Worm (Caenorhabditis elegans) whole organism, young adult: ENCODE data around the gene rps-30.

Source experiments
- B0336.3 ChIP-seq: fragments of 200-800 bp; sonication (Bioruptor generic); IDR thresholded peaks from 2 replicates; pipeline ENCODE4 v1.3.6; 2022; ENCODE audit warnings: missing genetic modification characterization, missing compliant biosample characterization
- C17E4.6 ChIP-seq: fragments of 200-800 bp; sonication (Bioruptor generic); IDR thresholded peaks from 2 replicates; pipeline ENCODE4 v1.3.6; 2022; ENCODE audit warnings: missing genetic modification reagents, missing genetic modification characterization, missing compliant biosample characterization
- F10E7.11 ChIP-seq: sonication (generic microtip); optimal IDR thresholded peaks from 2 replicates; lab custom pipeline; 2017; ENCODE audit warnings: mild to moderate bottlenecking, missing genetic modification characterization, moderate library complexity, missing compliant biosample characterization
- F33H1.4 ChIP-seq: fragments of 200-800 bp; sonication (Bioruptor generic); IDR thresholded peaks from 2 replicates; pipeline ENCODE4 v1.3.6; 2022; ENCODE audit warnings: missing genetic modification reagents, missing genetic modification characterization, missing compliant biosample characterization
- F39B2.1 ChIP-seq: fragments of 200-800 bp; sonication (Bioruptor generic); IDR thresholded peaks from 2 replicates; pipeline ENCODE4 v1.3.6; 2022; ENCODE audit warnings: missing genetic modification reagents, missing genetic modification characterization, missing compliant biosample characterization
- F49E8.2 ChIP-seq: sonication (generic microtip); optimal IDR thresholded peaks from 3 replicates; lab custom pipeline; 2017; ENCODE audit warnings: missing genetic modification characterization, mild to moderate bottlenecking, missing compliant biosample characterization, antibody characterized with exemption, moderate library complexity; ENCODE audit not compliant: insufficient read depth
- F57C9.4 ChIP-seq: sonication (generic microtip); optimal IDR thresholded peaks from 2 replicates; lab custom pipeline; 2017; ENCODE audit warnings: mild to moderate bottlenecking, missing genetic modification characterization, missing compliant biosample characterization
- K12H6.12 ChIP-seq: fragments of 200-800 bp; sonication (Bioruptor generic); optimal IDR thresholded peaks from 2 replicates; lab custom pipeline; 2018; ENCODE audit warnings: mild to moderate bottlenecking, missing genetic modification characterization, missing compliant biosample characterization
- T26A5.8 ChIP-seq: sonication (generic microtip); optimal IDR thresholded peaks from 2 replicates; lab custom pipeline; 2016; ENCODE audit warnings: missing genetic modification characterization, missing compliant biosample characterization
- Y53G8AR.9 ChIP-seq: fragments of 200-800 bp; sonication (Bioruptor generic); conservative IDR thresholded peaks from 2 replicates; pipeline ENCODE4 v1.3.6; 2022; ENCODE audit warnings: missing genetic modification reagents, missing genetic modification characterization, missing compliant biosample characterization
- Y67H2A.10 ChIP-seq: fragments of 200-800 bp; sonication (Bioruptor generic); conservative IDR thresholded peaks from 2 replicates; pipeline ENCODE4 v1.3.6; 2022; ENCODE audit warnings: missing genetic modification reagents, missing genetic modification characterization, missing compliant biosample characterization
- Y95B8A.8 ChIP-seq: fragments of 200-800 bp; sonication (Bioruptor generic); IDR thresholded peaks from 2 replicates; pipeline ENCODE4 v1.3.6; 2022; ENCODE audit warnings: missing genetic modification reagents, missing genetic modification characterization, missing compliant biosample characterization
- aptf-2 ChIP-seq: fragments of 200-800 bp; sonication (Bioruptor generic); conservative IDR thresholded peaks from 2 replicates; pipeline ENCODE4 v1.3.6; 2022; ENCODE audit warnings: missing genetic modification reagents, missing genetic modification characterization, missing compliant biosample characterization
- atf-7 ChIP-seq: sonication (generic microtip); optimal IDR thresholded peaks from 2 replicates; lab custom pipeline; 2017; ENCODE audit warnings: mild to moderate bottlenecking, missing genetic modification characterization, missing compliant biosample characterization
- attf-3 ChIP-seq: fragments of 200-800 bp; sonication (Bioruptor generic); conservative IDR thresholded peaks from 2 replicates; pipeline ENCODE4 v1.3.6; 2022; ENCODE audit warnings: missing genetic modification reagents, missing genetic modification characterization, missing compliant biosample characterization
- attf-5 ChIP-seq: fragments of 200-800 bp; sonication (Bioruptor generic); optimal IDR thresholded peaks from 2 replicates; lab custom pipeline; 2018; ENCODE audit warnings: mild to moderate bottlenecking, missing genetic modification characterization, missing compliant biosample characterization
- attf-6 ChIP-seq: fragments of 200-800 bp; sonication (Bioruptor generic); IDR thresholded peaks from 2 replicates; pipeline ENCODE4 v1.3.6; 2022; ENCODE audit warnings: missing genetic modification reagents, missing genetic modification characterization, missing compliant biosample characterization
- cebp-1 ChIP-seq, 2 experiments: fragments of 200-800 bp in 1 of 2; sonication (Bioruptor generic) in 1 of 2; sonication (generic microtip) in 1 of 2; IDR thresholded peaks in 1 of 2; optimal IDR thresholded peaks in 1 of 2; 2 replicates each; pipeline versions ENCODE4 v1.3.6 to Lab custom; 2017 to 2022; ENCODE audit warnings: missing compliant biosample characterization in 2 of 2, missing genetic modification characterization in 2 of 2, mild to moderate bottlenecking in 1 of 2, missing genetic modification reagents in 1 of 2, moderate library complexity in 1 of 2
- ceh-79 ChIP-seq: sonication (generic microtip); optimal IDR thresholded peaks from 2 replicates; lab custom pipeline; 2017; ENCODE audit warnings: mild to moderate bottlenecking, missing genetic modification characterization, missing compliant biosample characterization
- ceh-91 ChIP-seq: fragments of 200-800 bp; sonication (Bioruptor generic); IDR thresholded peaks from 2 replicates; pipeline ENCODE4 v1.3.6; 2022; ENCODE audit warnings: missing genetic modification reagents, missing genetic modification characterization, missing compliant biosample characterization
- chd-7 ChIP-seq: sonication (generic microtip); optimal IDR thresholded peaks from 2 replicates; lab custom pipeline; 2016; ENCODE audit warnings: mild to moderate bottlenecking, missing genetic modification characterization, moderate library complexity, missing compliant biosample characterization
- die-1 ChIP-seq: sonication (generic microtip); optimal IDR thresholded peaks from 2 replicates; lab custom pipeline; 2016; ENCODE audit warnings: missing genotype, mild to moderate bottlenecking, missing genetic modification characterization, missing compliant biosample characterization
- dox-1 ChIP-seq: fragments of 200-800 bp; sonication (Bioruptor generic); IDR thresholded peaks from 2 replicates; pipeline ENCODE4 v1.3.6; 2022; ENCODE audit warnings: missing genetic modification reagents, missing genetic modification characterization, missing compliant biosample characterization
- dpl-1 ChIP-seq: fragments of 150-350 bp; optimal IDR thresholded peaks from 2 replicates; lab custom pipeline; 2014; ENCODE audit warnings: missing biosample characterization, missing genetic modification reagents, missing genetic modification characterization
- efl-1 ChIP-seq: fragments of 150-350 bp; optimal IDR thresholded peaks from 2 replicates; lab custom pipeline; 2014; ENCODE audit warnings: missing biosample characterization, missing genetic modification reagents, missing genetic modification characterization
- ekl-4 ChIP-seq: fragments of 200-800 bp; sonication (Bioruptor generic); IDR thresholded peaks from 2 replicates; pipeline ENCODE4 v1.3.6; 2022; ENCODE audit warnings: missing genetic modification reagents, missing genetic modification characterization, missing compliant biosample characterization
- hlh-26 ChIP-seq: fragments of 200-800 bp; sonication (Bioruptor generic); conservative IDR thresholded peaks from 2 replicates; pipeline ENCODE4 v1.3.6; 2022; ENCODE audit warnings: missing genetic modification reagents, missing genetic modification characterization, missing compliant biosample characterization
- hmg-1.2 ChIP-seq: fragments of 200-800 bp; sonication (Bioruptor generic); IDR thresholded peaks from 2 replicates; pipeline ENCODE4 v1.3.6; 2022; ENCODE audit warnings: missing genetic modification reagents, missing genetic modification characterization, missing compliant biosample characterization
- lin-35 ChIP-seq, 3 experiments: fragments of 150-350 bp in 2 of 3; sonication (generic microtip) in 1 of 3; optimal IDR thresholded peaks; 2 replicates each; lab custom pipeline; 2014 to 2018; ENCODE audit warnings: missing biosample characterization in 3 of 3, missing genetic modification characterization in 3 of 3, missing genetic modification reagents in 3 of 3
- lin-54 ChIP-seq: fragments of 200-800 bp; sonication (Bioruptor generic); optimal IDR thresholded peaks from 2 replicates; lab custom pipeline; 2018; ENCODE audit warnings: mild to moderate bottlenecking, missing genetic modification characterization, missing compliant biosample characterization
- lsy-27 ChIP-seq: sonication (generic microtip); optimal IDR thresholded peaks from 2 replicates; lab custom pipeline; 2017; ENCODE audit warnings: missing genetic modification characterization, mild to moderate bottlenecking, missing compliant biosample characterization, antibody characterized with exemption, missing genotype, borderline replicate concordance; ENCODE audit not compliant: insufficient read depth
- madf-10 ChIP-seq: sonication (generic microtip); optimal IDR thresholded peaks from 2 replicates; lab custom pipeline; 2016; ENCODE audit warnings: mild to moderate bottlenecking, missing genetic modification characterization, missing compliant biosample characterization
- madf-8 ChIP-seq: fragments of 200-800 bp; sonication (Bioruptor generic); conservative IDR thresholded peaks from 2 replicates; pipeline ENCODE4 v1.3.6; 2022; ENCODE audit warnings: missing genetic modification reagents, missing genetic modification characterization, missing compliant biosample characterization
- mcd-1 ChIP-seq: fragments of 200-800 bp; sonication (Bioruptor generic); IDR thresholded peaks from 2 replicates; pipeline ENCODE4 v1.3.6; 2022; ENCODE audit warnings: missing genetic modification reagents, missing genetic modification characterization, missing compliant biosample characterization
- mes-4 ChIP-seq: sonication (generic microtip); optimal IDR thresholded peaks from 2 replicates; lab custom pipeline; 2016; ENCODE audit warnings: missing genotype, missing genetic modification characterization, missing compliant biosample characterization
- nfyb-1 ChIP-seq: fragments of 200-800 bp; sonication (Bioruptor generic); IDR thresholded peaks from 2 replicates; pipeline ENCODE4 v1.3.6; 2022; ENCODE audit warnings: missing genetic modification reagents, missing genetic modification characterization, missing compliant biosample characterization
- pbrm-1 ChIP-seq: fragments of 200-800 bp; sonication (Bioruptor generic); IDR thresholded peaks from 2 replicates; pipeline ENCODE4 v1.3.6; 2022; ENCODE audit warnings: missing genetic modification reagents, missing genetic modification characterization, missing compliant biosample characterization
- pha-4 ChIP-seq: fragments of 150-350 bp; sonication (generic microtip); optimal IDR thresholded peaks from 2 replicates; lab custom pipeline; 2014; ENCODE audit warnings: missing biosample characterization, missing genetic modification reagents, missing genetic modification characterization
- rec-8 ChIP-seq, 2 experiments: sonication (generic microtip); optimal IDR thresholded peaks; 2 replicates each; lab custom pipeline; 2016; ENCODE audit warnings: mild to moderate bottlenecking in 2 of 2, missing genetic modification characterization in 2 of 2, missing genetic modification reagents in 2 of 2, missing genotype in 2 of 2, missing biosample characterization in 1 of 2, missing compliant biosample characterization in 1 of 2, moderate library complexity in 1 of 2
- repo-1 ChIP-seq: sonication (generic microtip); optimal IDR thresholded peaks from 2 replicates; lab custom pipeline; 2017; ENCODE audit warnings: mild to moderate bottlenecking, missing genetic modification characterization, missing compliant biosample characterization
- snpc-1.3 ChIP-seq: sonication (generic microtip); optimal IDR thresholded peaks from 2 replicates; lab custom pipeline; 2017; ENCODE audit warnings: missing genetic modification characterization, mild to moderate bottlenecking, missing compliant biosample characterization, antibody characterized with exemption, moderate library complexity, missing genotype, missing genetic modification reagents; ENCODE audit not compliant: insufficient read depth
- tbx-9 ChIP-seq: sonication (generic microtip); optimal IDR thresholded peaks from 2 replicates; lab custom pipeline; 2016; ENCODE audit warnings: borderline replicate concordance, missing genetic modification characterization, inconsistent platforms, missing compliant biosample characterization
- xnd-1 ChIP-seq: sonication (generic microtip); optimal IDR thresholded peaks from 2 replicates; lab custom pipeline; 2016; ENCODE audit warnings: missing genotype, missing genetic modification reagents, missing genetic modification characterization, missing compliant biosample characterization
- zfh-2 ChIP-seq: fragments of 200-800 bp; sonication (Bioruptor generic); conservative IDR thresholded peaks from 2 replicates; pipeline ENCODE4 v1.3.6; 2022; ENCODE audit warnings: missing genetic modification reagents, missing genetic modification characterization, missing compliant biosample characterization
- ztf-18 ChIP-seq: sonication (generic microtip); optimal IDR thresholded peaks from 2 replicates; lab custom pipeline; 2016; ENCODE audit warnings: missing genotype, mild to moderate bottlenecking, missing genetic modification characterization, missing compliant biosample characterization
- ztf-25 ChIP-seq: fragments of 200-800 bp; sonication (Bioruptor generic); IDR thresholded peaks from 2 replicates; pipeline ENCODE4 v1.3.6; 2022; ENCODE audit warnings: missing genetic modification reagents, missing genetic modification characterization, missing compliant biosample characterization

rps-30 gene

DNA sequence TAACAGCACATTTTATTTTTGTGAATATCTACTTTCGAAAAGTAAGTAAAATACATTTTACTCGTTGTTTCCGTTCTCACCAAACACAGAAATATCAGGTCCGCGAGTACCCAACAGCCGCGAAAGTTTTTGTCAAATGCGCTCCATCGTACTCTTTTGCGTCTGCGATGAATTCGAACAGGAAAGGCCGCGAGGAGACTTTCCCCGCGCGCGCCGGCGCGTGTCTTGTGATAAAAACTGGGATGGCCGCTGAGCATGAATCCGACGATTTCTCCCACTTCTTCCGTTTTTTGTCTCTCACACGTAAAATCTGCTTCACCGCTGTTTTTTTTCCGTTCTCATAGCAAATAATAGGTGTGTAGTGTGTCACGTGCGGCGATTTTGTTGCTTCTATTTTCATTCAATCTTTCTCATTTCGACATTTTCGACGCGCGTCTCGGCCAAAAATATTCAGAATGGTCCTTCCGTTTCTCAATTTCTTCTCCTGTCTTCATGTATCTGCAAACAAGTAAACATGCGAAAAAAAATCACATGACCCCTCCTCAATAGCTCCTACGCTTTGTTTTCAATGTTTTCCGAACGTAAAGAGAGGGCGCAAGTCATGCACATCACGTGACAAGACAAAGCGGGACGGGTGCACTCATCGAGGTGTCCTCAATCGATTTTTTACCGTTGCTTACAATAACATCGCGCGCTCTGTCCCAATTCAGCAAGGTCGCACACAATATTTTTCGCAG is 27.9 kb downstream of the rps-30 start, which contains the start of gene uvs-1:
Gene uvs-1, minus strand, starts transcription at position 145 of the 737 bp plus-strand sequence.
- TF ChIP-seq snpc-1.3 (tag; lab: Kevin White, UChicago) (no peak), nfyb-1 (no peak), efl-1 (GFP tag; lab: Kevin White, UChicago) (peak; percentile 89), F57C9.4 (tag; lab: Kevin White, UChicago) (no peak), F49E8.2 (no peak), Y95B8A.8 (GFP tag; lab: Robert Waterston, UW) (no peak), T26A5.8 (tag; lab: Kevin White, UChicago) (no peak), hmg-1.2 (GFP tag; lab: Robert Waterston, UW) (peak; percentile 37), zfh-2 (GFP tag; lab: Robert Waterston, UW) (no peak; the same call in none of the 2 replicates), attf-5 (GFP tag; lab: Kevin White, UChicago) (peak; percentile 75), ztf-18 (tag; lab: Kevin White, UChicago) (peak; percentile 32), xnd-1 (peak; percentile 58), dox-1 (GFP tag; lab: Robert Waterston, UW) (peak; percentile 73; the same call in 1 of the 2 replicates), aptf-2 (no peak), pha-4 (tag; lab: Kevin White, UChicago) (no peak), madf-10 (peak; percentile 36), pbrm-1 (GFP tag; lab: Robert Waterston, UW) (0 out of 2 replicates have a peak, but pooled peaks have one; percentile 42), ekl-4 (GFP tag; lab: Robert Waterston, UW) (no peak), Y53G8AR.9 (GFP tag; lab: Robert Waterston, UW) (no peak), F39B2.1 (GFP tag; lab: Robert Waterston, UW) (no peak), chd-7 (no peak), F33H1.4 (GFP tag; lab: Robert Waterston, UW) (peak; percentile 65), lsy-27 (tag; lab: Kevin White, UChicago) (no peak), K12H6.12 (tag; lab: Kevin White, UChicago) (peak; percentile 67), tbx-9 (tag; lab: Kevin White, UChicago) (no peak), F10E7.11 (tag; lab: Kevin White, UChicago) (no peak), die-1 (tag; lab: Kevin White, UChicago) (no peak), repo-1 (tag; lab: Kevin White, UChicago) (no peak), madf-8 (peak; percentile 83), hlh-26 (GFP tag; lab: Robert Waterston, UW) (no peak), ceh-91 (GFP tag; lab: Robert Waterston, UW) (peak; percentile 71), B0336.3 (peak; percentile 49; the same call in 1 of the 2 replicates), attf-3 (no peak), rec-8 (tag; optimal IDR thresholded peaks at IDR 0.05; lab: Kevin White, UChicago) (no peak), C17E4.6 (GFP tag; lab: Robert Waterston, UW) (0 out of 2 replicates have a peak, but pooled peaks have one; percentile 28), mes-4 (no peak), ztf-25 (GFP tag; lab: Robert Waterston, UW) (no peak), ceh-79 (no peak), lin-54 (GFP tag; lab: Kevin White, UChicago) (peak; percentile 23), dpl-1 (GFP tag; lab: Kevin White, UChicago) (peak; percentile 51), cebp-1 (GFP tag; IDR thresholded peaks at IDR 0.05; lab: Robert Waterston, UW) (no peak), cebp-1 (tag; optimal IDR thresholded peaks at IDR 0.05; lab: Kevin White, UChicago) (peak; percentile 61), Y67H2A.10 (peak; percentile 56; the same call in 1 of the 2 replicates), mcd-1 (GFP tag; lab: Robert Waterston, UW) (peak; percentile 83), attf-6 (peak; percentile 52; the same call in 1 of the 2 replicates), atf-7 (tag; lab: Kevin White, UChicago) (no peak), lin-35 (GFP tag; optimal IDR thresholded peaks at IDR 0.05; lab: Kevin White, UChicago) (peak in 1 of 3 experiments; percentile 38)
